Worm (Caenorhabditis elegans) whole organism, early embryonic: ENCODE measurements around the gene C08E3.15.

Experiments used
- B0310.2 ChIP-seq: sonication (generic microtip); optimal IDR thresholded peaks from 2 replicates; lab custom pipeline; 2016; ENCODE audit warnings: mild to moderate bottlenecking, missing genetic modification characterization, missing compliant biosample characterization
- ama-1 ChIP-seq: fragments of 150-350 bp; optimal IDR thresholded peaks from 2 replicates; lab custom pipeline; 2014
- ets-7 ChIP-seq: sonication (generic microtip); optimal IDR thresholded peaks from 2 replicates; lab custom pipeline; 2016; ENCODE audit warnings: missing genotype, missing genetic modification characterization, missing compliant biosample characterization
- flt-1 ChIP-seq: fragments of 200-800 bp; sonication (Bioruptor generic); IDR thresholded peaks from 2 replicates; pipeline ENCODE4 v1.3.6; 2022; ENCODE audit warnings: missing genetic modification characterization, missing compliant biosample characterization
- hmbx-1 ChIP-seq: sonication (generic microtip); optimal IDR thresholded peaks from 2 replicates; lab custom pipeline; 2016; ENCODE audit warnings: mild to moderate bottlenecking, missing genetic modification characterization, missing compliant biosample characterization
- hmg-4 ChIP-seq: fragments of 200-800 bp; sonication (Bioruptor generic); optimal IDR thresholded peaks from 2 replicates; lab custom pipeline; 2018; ENCODE audit warnings: mild to moderate bottlenecking, missing genetic modification characterization, missing compliant biosample characterization
- hnd-1 ChIP-seq: sonication (generic microtip); optimal IDR thresholded peaks from 2 replicates; lab custom pipeline; 2016; ENCODE audit warnings: missing genetic modification characterization, missing compliant biosample characterization
- pes-1 ChIP-seq: fragments of 200-800 bp; sonication (Bioruptor generic); IDR thresholded peaks from 2 replicates; pipeline ENCODE4 v1.3.6; 2022; ENCODE audit warnings: missing genetic modification reagents, missing genetic modification characterization, missing compliant biosample characterization
- scrt-1 ChIP-seq: fragments of 200-800 bp; sonication (Bioruptor generic); IDR thresholded peaks from 2 replicates; pipeline ENCODE4 v1.3.6; 2022; ENCODE audit warnings: missing genetic modification characterization, missing compliant biosample characterization
- tbx-11 ChIP-seq: fragments of 200-800 bp; sonication (Bioruptor generic); IDR thresholded peaks from 2 replicates; pipeline ENCODE4 v1.3.6; 2022; ENCODE audit warnings: missing genetic modification characterization, missing compliant biosample characterization

ce11 chrII:1607575-1607974 lies 20.1 kb downstream of the C08E3.15 start:
- TF ChIP-seq tbx-11 (GFP tag; lab: Robert Waterston, UW) (no peak), hnd-1 (no peak), B0310.2 (no peak), pes-1 (GFP tag; lab: Robert Waterston, UW) (no peak), hmg-4 (GFP tag; lab: Kevin White, UChicago) (no peak), ama-1 (no peak), ets-7 (no peak), flt-1 (GFP tag; lab: Robert Waterston, UW) (no peak), scrt-1 (GFP tag; lab: Robert Waterston, UW) (no peak), hmbx-1 (tag; lab: Kevin White, UChicago) (no peak)
